Fruit fly (Drosophila melanogaster): Measurements from ENCODE around the gene Prp40.

Prp40 gene

DNA sequence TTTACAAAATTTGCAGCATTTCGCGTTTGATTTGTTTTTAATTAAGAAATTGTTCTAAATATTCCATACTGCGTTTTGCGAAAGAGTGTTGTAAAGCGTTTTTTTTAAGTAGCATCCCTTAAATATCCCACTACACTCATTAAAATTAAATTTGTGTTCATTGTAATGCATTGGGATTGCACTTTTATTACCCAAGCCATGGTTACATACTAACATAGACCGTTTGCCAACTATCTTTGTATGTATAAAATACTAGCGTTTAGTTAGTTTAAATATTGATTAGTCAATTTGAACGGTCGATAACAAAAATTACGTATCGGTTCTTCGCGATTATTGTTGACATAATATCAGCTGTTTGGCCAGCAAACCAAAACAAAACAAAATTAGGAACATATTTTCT lies 16.7 kb downstream of the Prp40 start, which contains the start of the genes cnir and CG17221 (continued):
- TF ChIP-seq Sry-β (GFP tag; optimal IDR thresholded peaks at IDR 0.05) (no peak), sr (GFP tag; IDR thresholded peaks at IDR 0.05) (no peak), cwo (GFP tag; optimal IDR thresholded peaks at IDR 0.05) (peak; percentile 16), da (GFP tag; optimal IDR thresholded peaks at IDR 0.05) (peak; percentile 6), Atf6 (GFP tag; IDR thresholded peaks at IDR 0.05) (peak; percentile 50; the same call in 1 of the 2 replicates), cato (GFP tag; optimal IDR thresholded peaks at IDR 0.05; ENCODE audit: borderline replicate concordance) (peak; percentile 30), ab (GFP tag; optimal IDR thresholded peaks at IDR 0.05) (no peak), CG1024 (GFP tag; IDR thresholded peaks at IDR 0.05) (no peak), bcd (GFP tag; optimal IDR thresholded peaks at IDR 0.05) (peak; percentile 51), CG9215 (GFP tag; IDR thresholded peaks at IDR 0.05) (peak; percentile 36), CG15011 (GFP tag; optimal IDR thresholded peaks at IDR 0.05) (peak; percentile 29), sqz (GFP tag; optimal IDR thresholded peaks at IDR 0.05) (no peak), zfh2 (GFP tag; optimal IDR thresholded peaks at IDR 0.05) (peak; percentile 78), NFAT (GFP tag; IDR thresholded peaks at IDR 0.05) (peak; percentile 47; the same call in 1 of the 2 replicates), mam (GFP tag; optimal IDR thresholded peaks at IDR 0.05) (peak; percentile 77), gsb-n (tag; optimal IDR thresholded peaks at IDR 0.05) (peak; percentile 23), hkb (optimal IDR thresholded peaks at IDR 0.05) (no peak), hkb (GFP tag; IDR thresholded peaks at IDR 0.05) (no peak), CG7928 (GFP tag; optimal IDR thresholded peaks at IDR 0.05) (peak; percentile 73), lmd (GFP tag; IDR thresholded peaks at IDR 0.05) (no peak), zen2 (GFP tag; IDR thresholded peaks at IDR 0.05; ENCODE audit: partially characterized antibody) (no peak; the same call in 2 of the 3 replicates), CG2116 (GFP tag; optimal IDR thresholded peaks at IDR 0.05) (peak; percentile 92), Fer2 (tag; optimal IDR thresholded peaks at IDR 0.05) (peak; percentile 72), D (optimal IDR thresholded peaks at IDR 0.05) (no peak), D (GFP tag; optimal IDR thresholded peaks at IDR 0.05) (peak; percentile 38), pho (GFP tag; optimal IDR thresholded peaks at IDR 0.05) (peak; percentile 68), mld (GFP tag; IDR thresholded peaks at IDR 0.05; ENCODE audit: partially characterized antibody) (no peak), Poxn (GFP tag; IDR thresholded peaks at IDR 0.05) (no peak), CG4820 (GFP tag; optimal IDR thresholded peaks at IDR 0.05) (peak; percentile 62), CG7372 (GFP tag; IDR thresholded peaks at IDR 0.05) (peak; percentile 50), tap (tag; optimal IDR thresholded peaks at IDR 0.05) (peak; percentile 10), salm (tag; optimal IDR thresholded peaks at IDR 0.05) (peak; percentile 9), inv (GFP tag; IDR thresholded peaks at IDR 0.05; ENCODE audit: partially characterized antibody) (no peak), vvl (GFP tag; IDR thresholded peaks at IDR 0.05) (peak; percentile 61), onecut (GFP tag; IDR thresholded peaks at IDR 0.05) (peak; percentile 88), ac (GFP tag; optimal IDR thresholded peaks at IDR 0.05) (no peak), HLH4C (GFP tag; IDR thresholded peaks at IDR 0.05; ENCODE audit: partially characterized antibody) (no peak; the same call in 2 of the 3 replicates), CG11723 (GFP tag; optimal IDR thresholded peaks at IDR 0.05) (peak; percentile 34), bbx (GFP tag; IDR thresholded peaks at IDR 0.05; ENCODE audit: partially characterized antibody) (no peak), CG17612 (GFP tag; IDR thresholded peaks at IDR 0.05) (no peak), amos (GFP tag; IDR thresholded peaks at IDR 0.05; ENCODE audit: partially characterized antibody) (no peak; the same call in 1 of the 2 replicates), wdn (GFP tag; IDR thresholded peaks at IDR 0.05) (no peak), Dbx (GFP tag; IDR thresholded peaks at IDR 0.05) (0 out of 3 replicates have a peak, but pooled peaks have one; percentile 32), Awh (GFP tag; IDR thresholded peaks at IDR 0.05) (0 out of 2 replicates have a peak, but pooled peaks have one; percentile 33), lab (GFP tag; optimal IDR thresholded peaks at IDR 0.05) (peak; percentile 77), YL-1 (GFP tag; optimal IDR thresholded peaks at IDR 0.05) (peak; percentile 77), dimm (GFP tag; IDR thresholded peaks at IDR 0.05) (no peak), trem (tag; optimal IDR thresholded peaks at IDR 0.05) (peak; percentile 86), dan (GFP tag; IDR thresholded peaks at IDR 0.05) (no peak), Hsf (GFP tag; optimal IDR thresholded peaks at IDR 0.05) (peak; percentile 72), nmo (GFP tag; optimal IDR thresholded peaks at IDR 0.05) (peak; percentile 75), E2f2 (GFP tag; IDR thresholded peaks at IDR 0.05) (peak; percentile 47)
